Fruit fly (Drosophila melanogaster): ENCODE data around the gene Sfp24C1.

Gene Sfp24C1

dm6 chr2L:3712949-3713416 lies 12.5 kb downstream of the Sfp24C1 start, which contains the start of the genes CG31955 and CG2818 (continued):
- no peak for TF ChIP-seq NK7.1 (GFP tag; optimal IDR thresholded peaks at IDR 0.05)
- no peak for TF ChIP-seq Rx (GFP tag; IDR thresholded peaks at IDR 0.05)
- no peak for TF ChIP-seq br (optimal IDR thresholded peaks at IDR 0.05)
- no peak for TF ChIP-seq CG31441 (GFP tag; IDR thresholded peaks at IDR 0.05)
- peak; percentile 45; the same call in 1 of the 2 replicates for TF ChIP-seq MBD-R2 (GFP tag; IDR thresholded peaks at IDR 0.05)
- no peak for TF ChIP-seq CG8765 (GFP tag; IDR thresholded peaks at IDR 0.05)
- TF ChIP-seq E2f2 (GFP tag; IDR thresholded peaks at IDR 0.05): peak; percentile 72
- TF ChIP-seq Drgx (GFP tag; IDR thresholded peaks at IDR 0.05): no peak
- peak; percentile 41 for TF ChIP-seq CG2120 (GFP tag; optimal IDR thresholded peaks at IDR 0.05)
- no peak for TF ChIP-seq CG10543 (GFP tag; optimal IDR thresholded peaks at IDR 0.05)
- TF ChIP-seq CG15601 (tag; optimal IDR thresholded peaks at IDR 0.05): no peak
- no peak for TF ChIP-seq dati (GFP tag; IDR thresholded peaks at IDR 0.05)
- TF ChIP-seq CG2875 (GFP tag; optimal IDR thresholded peaks at IDR 0.05): no peak
- no peak for TF ChIP-seq CG5953 (GFP tag; IDR thresholded peaks at IDR 0.05)
- TF ChIP-seq CG10979 (tag; optimal IDR thresholded peaks at IDR 0.05): no peak
- no peak for TF ChIP-seq Atf-2 (GFP tag; optimal IDR thresholded peaks at IDR 0.05)
- TF ChIP-seq CG17612 (GFP tag; IDR thresholded peaks at IDR 0.05): no peak
- no peak for TF ChIP-seq eyg (GFP tag; optimal IDR thresholded peaks at IDR 0.05)
- TF ChIP-seq unpg (GFP tag; optimal IDR thresholded peaks at IDR 0.05): no peak
- no peak for TF ChIP-seq MESR4 (GFP tag; optimal IDR thresholded peaks at IDR 0.05)
- TF ChIP-seq wdn (GFP tag; IDR thresholded peaks at IDR 0.05): no peak
- TF ChIP-seq Doc2 (GFP tag; IDR thresholded peaks at IDR 0.05): no peak
- peak; percentile 42 for TF ChIP-seq Hsf (GFP tag; optimal IDR thresholded peaks at IDR 0.05)
- no peak for TF ChIP-seq CG8089 (GFP tag; optimal IDR thresholded peaks at IDR 0.05)
- peak; percentile 52 for TF ChIP-seq gfzf (GFP tag; optimal IDR thresholded peaks at IDR 0.05)
- no peak for TF ChIP-seq yki (optimal IDR thresholded peaks at IDR 0.05)
- peak; percentile 8 for TF ChIP-seq Max (GFP tag; optimal IDR thresholded peaks at IDR 0.05)
- TF ChIP-seq gsb (GFP tag; IDR thresholded peaks at IDR 0.05): no peak
- TF ChIP-seq chm (GFP tag; IDR thresholded peaks at IDR 0.05): no peak
- no peak for TF ChIP-seq CG6272 (GFP tag; IDR thresholded peaks at IDR 0.05)
- TF ChIP-seq Fer2 (tag; optimal IDR thresholded peaks at IDR 0.05): no peak
- no peak for TF ChIP-seq CG1647 (GFP tag; optimal IDR thresholded peaks at IDR 0.05)
- TF ChIP-seq CG12769 (tag; optimal IDR thresholded peaks at IDR 0.05): peak; percentile 36
- TF ChIP-seq CG14441 (GFP tag; IDR thresholded peaks at IDR 0.05): no peak
- peak; percentile 81 for TF ChIP-seq CG34224 (GFP tag; IDR thresholded peaks at IDR 0.05; ENCODE audit: partially characterized antibody)
- no peak for TF ChIP-seq CG31224 (GFP tag; IDR thresholded peaks at IDR 0.05)
- TF ChIP-seq ewg (GFP tag; optimal IDR thresholded peaks at IDR 0.05): no peak
- no peak for TF ChIP-seq HLH3B (GFP tag; IDR thresholded peaks at IDR 0.05)
- TF ChIP-seq twi (tag; optimal IDR thresholded peaks at IDR 0.05): no peak
- no peak for TF ChIP-seq CG13775 (GFP tag; optimal IDR thresholded peaks at IDR 0.05)
- TF ChIP-seq Dp (GFP tag; optimal IDR thresholded peaks at IDR 0.05): peak; percentile 59
- TF ChIP-seq jumu (GFP tag; optimal IDR thresholded peaks at IDR 0.05): no peak
- TF ChIP-seq CG34422 (GFP tag; IDR thresholded peaks at IDR 0.05): no peak
- TF ChIP-seq zfh1 (GFP tag; IDR thresholded peaks at IDR 0.05): no peak
- no peak for TF ChIP-seq CG10462 (GFP tag; optimal IDR thresholded peaks at IDR 0.05)
- no peak for TF ChIP-seq CG17568 (GFP tag; optimal IDR thresholded peaks at IDR 0.05)
- no peak for TF ChIP-seq crc (GFP tag; optimal IDR thresholded peaks at IDR 0.05)
- TF ChIP-seq jing (GFP tag; optimal IDR thresholded peaks at IDR 0.05): no peak
- no peak for TF ChIP-seq CG10565 (GFP tag; optimal IDR thresholded peaks at IDR 0.05)
- no peak for TF ChIP-seq CG16779 (GFP tag; IDR thresholded peaks at IDR 0.05)
- TF ChIP-seq CTCF (GFP tag; optimal IDR thresholded peaks at IDR 0.05): no peak
- no peak for TF ChIP-seq fd64A (GFP tag; optimal IDR thresholded peaks at IDR 0.05)
- TF ChIP-seq ham (GFP tag; IDR thresholded peaks at IDR 0.05): no peak
- TF ChIP-seq CG30431 (GFP tag; optimal IDR thresholded peaks at IDR 0.05): no peak
